Fruit fly (Drosophila melanogaster): Measurements from ENCODE around the gene Cyp4ae1.

Gene Cyp4ae1

DNA sequence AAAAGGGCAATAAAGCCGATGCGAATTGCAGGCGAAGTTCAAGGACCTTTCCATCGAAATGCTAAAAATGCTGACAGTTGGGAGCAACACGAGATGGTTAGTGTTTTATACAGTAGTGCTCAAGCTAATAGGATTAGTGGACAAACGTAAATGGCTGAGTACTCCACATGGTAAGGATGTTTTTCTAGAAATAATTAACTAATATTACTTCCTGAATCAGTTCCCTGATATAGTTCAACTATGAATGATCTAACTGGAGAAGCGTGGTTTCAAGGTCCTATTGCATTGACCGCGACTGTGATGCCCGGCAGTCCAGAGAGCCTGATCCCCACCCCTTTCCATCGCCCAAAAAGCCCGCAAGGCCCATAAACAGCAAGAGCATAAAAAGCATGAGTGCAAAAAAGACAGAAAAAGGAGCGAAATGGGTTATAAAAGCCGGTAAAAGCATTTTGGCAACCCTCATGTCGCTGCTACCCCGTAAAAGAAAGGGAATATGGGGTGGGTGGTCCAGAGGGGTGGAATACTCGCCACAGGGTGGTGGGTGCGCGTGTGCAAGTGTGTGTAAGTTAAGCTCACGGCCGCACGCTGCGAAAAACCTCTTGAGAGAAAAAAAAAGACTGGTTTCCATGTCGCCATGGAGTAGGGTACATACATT lies 44.5 kb upstream of the Cyp4ae1 start (continued):
- peak; percentile 24 for TF ChIP-seq Myb (GFP tag; optimal IDR thresholded peaks at IDR 0.05)
- TF ChIP-seq Stat92E (GFP tag; optimal IDR thresholded peaks at IDR 0.05) = no peak
- no peak for TF ChIP-seq ab (GFP tag; optimal IDR thresholded peaks at IDR 0.05)
- TF ChIP-seq so (GFP tag; IDR thresholded peaks at IDR 0.05) = 0 out of 3 replicates have a peak, but pooled peaks have one; percentile 35
- TF ChIP-seq CG5953 (GFP tag; IDR thresholded peaks at IDR 0.05) = no peak
- peak; percentile 58 for TF ChIP-seq CG6654 (GFP tag; optimal IDR thresholded peaks at IDR 0.05)
- TF ChIP-seq E2f2 (GFP tag; IDR thresholded peaks at IDR 0.05) = no peak
- TF ChIP-seq Kr (GFP tag; optimal IDR thresholded peaks at IDR 0.05) = no peak
- no peak for TF ChIP-seq Bdp1 (GFP tag; optimal IDR thresholded peaks at IDR 0.05)
- TF ChIP-seq Mes4 (GFP tag; optimal IDR thresholded peaks at IDR 0.05) = peak; percentile 59
- no peak for TF ChIP-seq HLH4C (GFP tag; IDR thresholded peaks at IDR 0.05; ENCODE audit: partially characterized antibody)
- peak; percentile 78 for TF ChIP-seq CG7839 (tag; optimal IDR thresholded peaks at IDR 0.05)
- peak; percentile 39 for TF ChIP-seq Rfx (GFP tag; IDR thresholded peaks at IDR 0.05)
- peak; percentile 32 for TF ChIP-seq Lhr (GFP tag; optimal IDR thresholded peaks at IDR 0.05)
- TF ChIP-seq CG3726 (GFP tag; IDR thresholded peaks at IDR 0.05) = no peak
- TF ChIP-seq CrebB (tag; optimal IDR thresholded peaks at IDR 0.05) = peak; percentile 17
- peak; percentile 75; the same call in 2 of the 3 replicates for TF ChIP-seq ci (GFP tag; IDR thresholded peaks at IDR 0.05)
- no peak for TF ChIP-seq Eip74EF (GFP tag; optimal IDR thresholded peaks at IDR 0.05)
- TF ChIP-seq gcm2 (GFP tag; optimal IDR thresholded peaks at IDR 0.05) = no peak
- TF ChIP-seq Hr39 (optimal IDR thresholded peaks at IDR 0.05) = no peak
- TF ChIP-seq CG11560 (tag; IDR thresholded peaks at IDR 0.05) = no peak
- TF ChIP-seq Dek (tag; optimal IDR thresholded peaks at IDR 0.05) = peak; percentile 42
- TF ChIP-seq Six4 (GFP tag; optimal IDR thresholded peaks at IDR 0.05) = peak; percentile 50
- TF ChIP-seq Neu2 (GFP tag; optimal IDR thresholded peaks at IDR 0.05; ENCODE audit: borderline replicate concordance) = peak; percentile 34
- no peak for TF ChIP-seq vfl (GFP tag; optimal IDR thresholded peaks at IDR 0.05)
- no peak for TF ChIP-seq rib (GFP tag; IDR thresholded peaks at IDR 0.05)
- peak; percentile 43; the same call in 1 of the 2 replicates for TF ChIP-seq Ada2b (GFP tag; IDR thresholded peaks at IDR 0.05)
- no peak for TF ChIP-seq CG34376 (GFP tag; optimal IDR thresholded peaks at IDR 0.05)
- TF ChIP-seq CG11696 (GFP tag; IDR thresholded peaks at IDR 0.05) = peak; percentile 93
- no peak for TF ChIP-seq Elba2 (GFP tag; optimal IDR thresholded peaks at IDR 0.05)
- TF ChIP-seq Asciz (GFP tag; optimal IDR thresholded peaks at IDR 0.05) = peak; percentile 21
- TF ChIP-seq CG15479 (GFP tag; optimal IDR thresholded peaks at IDR 0.05) = no peak
- peak; percentile 51; the same call in 1 of the 2 replicates for TF ChIP-seq CG14441 (GFP tag; IDR thresholded peaks at IDR 0.05)
- TF ChIP-seq Gsc (GFP tag; IDR thresholded peaks at IDR 0.05) = no peak
- peak; percentile 42 for TF ChIP-seq CG11723 (GFP tag; optimal IDR thresholded peaks at IDR 0.05)
- TF ChIP-seq fru (optimal IDR thresholded peaks at IDR 0.05) = no peak
- peak; percentile 45 for TF ChIP-seq CG15696 (tag; optimal IDR thresholded peaks at IDR 0.05)
- TF ChIP-seq dysf (GFP tag; IDR thresholded peaks at IDR 0.05) = peak; percentile 71
- TF ChIP-seq Ets97D (GFP tag; optimal IDR thresholded peaks at IDR 0.05) = no peak
- peak; percentile 75 for TF ChIP-seq CG12219 (GFP tag; optimal IDR thresholded peaks at IDR 0.05)
- TF ChIP-seq lmd (GFP tag; IDR thresholded peaks at IDR 0.05) = peak; percentile 55
- peak; percentile 76 for TF ChIP-seq fd96Cb (tag; optimal IDR thresholded peaks at IDR 0.05)
- no peak for TF ChIP-seq Adf1 (GFP tag; IDR thresholded peaks at IDR 0.05)
- TF ChIP-seq Hr51 (GFP tag; optimal IDR thresholded peaks at IDR 0.05) = peak; percentile 44 to 65
- no peak for TF ChIP-seq fd102C (GFP tag; optimal IDR thresholded peaks at IDR 0.05)
- peak; percentile 71 for TF ChIP-seq CG15601 (tag; optimal IDR thresholded peaks at IDR 0.05)
- no peak for TF ChIP-seq Dip2 (GFP tag; IDR thresholded peaks at IDR 0.05)
- TF ChIP-seq pho (GFP tag; optimal IDR thresholded peaks at IDR 0.05) = peak; percentile 24
- peak; percentile 81 for TF ChIP-seq CG2678 (tag; optimal IDR thresholded peaks at IDR 0.05)
- TF ChIP-seq ATbp (GFP tag; optimal IDR thresholded peaks at IDR 0.05) = peak; percentile 74
